Worm (Caenorhabditis elegans): ENCODE measurements around the gene Y37E11AL.1.

ce11 chrIV:3667796-3668195, 41.5 kb upstream of the Y37E11AL.1 start:
- TF ChIP-seq ceh-40 (GFP tag; IDR thresholded peaks at IDR 0.05) (no peak), atf-7 (tag; optimal IDR thresholded peaks at IDR 0.05) (no peak), snpc-4 (GFP tag; optimal IDR thresholded peaks at IDR 0.05) (no peak), snpc-4 (tag; optimal IDR thresholded peaks at IDR 0.05) (no peak), zim-3 (tag; optimal IDR thresholded peaks at IDR 0.05) (no peak), ceh-79 (tag; optimal IDR thresholded peaks at IDR 0.05) (no peak), unc-62 (GFP tag; optimal IDR thresholded peaks at IDR 0.05) (no peak), athp-1 (tag; optimal IDR thresholded peaks at IDR 0.05) (no peak), C17E4.6 (GFP tag; IDR thresholded peaks at IDR 0.05) (no peak), egl-44 (GFP tag; IDR thresholded peaks at IDR 0.05) (no peak), ama-1 (optimal IDR thresholded peaks at IDR 0.05) (no peak), ama-1 (GFP tag; optimal IDR thresholded peaks at IDR 0.05) (no peak), F39B2.1 (GFP tag; IDR thresholded peaks at IDR 0.05) (no peak), efl-1 (GFP tag; optimal IDR thresholded peaks at IDR 0.05) (no peak), akir-1 (GFP tag; optimal IDR thresholded peaks at IDR 0.05) (no peak)
